Fruit fly (Drosophila melanogaster) whole organism, embryonic: ENCODE data around the gene CG10907.

ENCODE experiments used
- Asciz ChIP-seq: fragments of 200-800 bp; sonication (Bioruptor generic); optimal IDR thresholded peaks from 2 replicates; lab custom pipeline; 2017; ENCODE audit warnings: missing biosample characterization, mild to moderate bottlenecking, missing genetic modification characterization, missing genetic modification reagents
- BEAF-32 ChIP-seq: fragments of 200-800 bp; sonication (Bioruptor generic); optimal IDR thresholded peaks from 3 replicates; lab custom pipeline; 2017; ENCODE audit warnings: missing biosample characterization, missing genetic modification characterization, mild to moderate bottlenecking, moderate library complexity, missing genetic modification reagents
- CG10565 ChIP-seq: fragments of 200-800 bp; sonication (Bioruptor generic); optimal IDR thresholded peaks from 3 replicates; lab custom pipeline; 2016; ENCODE audit warnings: missing biosample characterization, mild to moderate bottlenecking, missing genetic modification characterization
- CG10979 ChIP-seq: fragments of 200-800 bp; sonication (Bioruptor generic); optimal IDR thresholded peaks from 2 replicates; lab custom pipeline; 2018; ENCODE audit warnings: missing biosample characterization, mild to moderate bottlenecking, missing genetic modification characterization, moderate library complexity
- CG11093 ChIP-seq: fragments of 200-800 bp; sonication (Bioruptor generic); IDR thresholded peaks from 3 replicates; pipeline ENCODE4 v1.3.6; 2022; ENCODE audit warnings: missing biosample characterization, missing genetic modification characterization
- CG11695 ChIP-seq: fragments of 200-800 bp; sonication (Bioruptor generic); IDR thresholded peaks from 3 replicates; pipeline ENCODE4 v1.3.6; 2022; ENCODE audit warnings: missing biosample characterization, missing genetic modification characterization
- CG13775 ChIP-seq: fragments of 200-800 bp; sonication (Bioruptor generic); optimal IDR thresholded peaks from 3 replicates; lab custom pipeline; 2017; ENCODE audit warnings: missing biosample characterization, mild to moderate bottlenecking, missing genetic modification characterization
- CG30403 ChIP-seq: fragments of 200-800 bp; sonication (Bioruptor generic); optimal IDR thresholded peaks from 3 replicates; lab custom pipeline; 2016; ENCODE audit warnings: missing biosample characterization, missing genetic modification characterization
- CG31224 ChIP-seq: fragments of 200-800 bp; sonication (Bioruptor generic); IDR thresholded peaks from 2 replicates; pipeline ENCODE4 v1.3.6; 2022; ENCODE audit warnings: missing biosample characterization, missing genetic modification characterization
- CG33213 ChIP-seq: fragments of 200-800 bp; sonication (Bioruptor generic); optimal IDR thresholded peaks from 3 replicates; lab custom pipeline; 2016; ENCODE audit warnings: missing biosample characterization, missing genetic modification characterization
- CG34422 ChIP-seq: fragments of 200-800 bp; sonication (Bioruptor generic); IDR thresholded peaks from 3 replicates; pipeline ENCODE4 v1.3.6; 2022; ENCODE audit warnings: missing biosample characterization, missing genetic modification characterization
- CG3847 ChIP-seq: fragments of 200-800 bp; sonication (Bioruptor generic); IDR thresholded peaks from 2 replicates; pipeline ENCODE4 v1.3.6; 2022; ENCODE audit warnings: missing biosample characterization, missing genetic modification characterization
- CG4360 ChIP-seq: fragments of 200-800 bp; sonication (Bioruptor generic); IDR thresholded peaks from 2 replicates; pipeline ENCODE4 v1.3.6; 2022; ENCODE audit warnings: missing biosample characterization, missing genetic modification characterization
- CG4820 ChIP-seq: fragments of 200-800 bp; sonication (Bioruptor generic); optimal IDR thresholded peaks from 3 replicates; lab custom pipeline; 2016; ENCODE audit warnings: missing biosample characterization, missing genetic modification characterization
- CG4854 ChIP-seq: fragments of 200-800 bp; sonication (Bioruptor generic); optimal IDR thresholded peaks from 2 replicates; lab custom pipeline; 2016; ENCODE audit warnings: missing biosample characterization, missing genetic modification characterization, inconsistent platforms
- CG5180 ChIP-seq: fragments of 200-800 bp; sonication (Bioruptor generic); optimal IDR thresholded peaks from 3 replicates; lab custom pipeline; 2017; ENCODE audit warnings: missing biosample characterization, missing genetic modification characterization, mild to moderate bottlenecking, moderate library complexity, missing genetic modification reagents
- CG6254 ChIP-seq: fragments of 200-800 bp; sonication (Bioruptor generic); optimal IDR thresholded peaks from 3 replicates; lab custom pipeline; 2017; ENCODE audit warnings: mild to moderate bottlenecking, missing biosample characterization, missing genetic modification reagents, missing genetic modification characterization
- CG6765 ChIP-seq: fragments of 200-800 bp; sonication (Bioruptor generic); optimal IDR thresholded peaks from 3 replicates; lab custom pipeline; 2017; ENCODE audit warnings: missing biosample characterization, mild to moderate bottlenecking, missing genetic modification characterization
- CG8290 ChIP-seq, 3 experiments: fragments of 200-800 bp; sonication (Bioruptor generic); optimal IDR thresholded peaks; 2 replicates each; lab custom pipeline; 2016 to 2019; ENCODE audit warnings: missing biosample characterization in 3 of 3, missing genetic modification characterization in 3 of 3, mild to moderate bottlenecking in 2 of 3, moderate library complexity in 1 of 3
- CG8359 ChIP-seq: fragments of 200-800 bp; sonication (Bioruptor generic); optimal IDR thresholded peaks from 2 replicates; lab custom pipeline; 2017; ENCODE audit warnings: missing biosample characterization, mild to moderate bottlenecking, missing genetic modification characterization, borderline replicate concordance
- CG9932 ChIP-seq: fragments of 200-800 bp; sonication (Bioruptor generic); IDR thresholded peaks from 2 replicates; pipeline ENCODE4 v1.3.6; 2022; ENCODE audit warnings: missing biosample characterization, missing genetic modification characterization
- CHES-1-like ChIP-seq: fragments of 200-800 bp; sonication (Bioruptor generic); optimal IDR thresholded peaks from 2 replicates; lab custom pipeline; 2016; ENCODE audit warnings: missing biosample characterization, missing genetic modification characterization
- D19B ChIP-seq: fragments of 200-800 bp; sonication (Bioruptor generic); optimal IDR thresholded peaks from 2 replicates; lab custom pipeline; 2017; ENCODE audit warnings: missing biosample characterization, mild to moderate bottlenecking, missing genetic modification characterization
- Dbx ChIP-seq: fragments of 200-800 bp; sonication (Bioruptor generic); IDR thresholded peaks from 3 replicates; pipeline ENCODE4 v1.3.6; 2022; ENCODE audit warnings: missing biosample characterization, missing genetic modification characterization
- Dip2 ChIP-seq: fragments of 200-800 bp; sonication (Bioruptor generic); IDR thresholded peaks from 2 replicates; pipeline ENCODE4 v1.3.6; 2022; ENCODE audit warnings: missing biosample characterization, missing genetic modification characterization
- Dll ChIP-seq: fragments of 200-800 bp; sonication (Bioruptor generic); IDR thresholded peaks from 4 replicates; pipeline ENCODE4 v1.3.6; 2022; ENCODE audit warnings: missing biosample characterization, missing genetic modification characterization; ENCODE audit not compliant: partially characterized antibody
- E2f1 ChIP-seq: fragments of 200-800 bp; sonication (Bioruptor generic); IDR thresholded peaks from 2 replicates; pipeline ENCODE4 v1.3.6; 2022; ENCODE audit warnings: missing biosample characterization, missing genetic modification characterization
- HLH3B ChIP-seq: fragments of 200-800 bp; sonication (Bioruptor generic); IDR thresholded peaks from 2 replicates; pipeline ENCODE4 v1.3.6; 2022; ENCODE audit warnings: missing biosample characterization, missing genetic modification characterization
- Hr3 ChIP-seq: fragments of 200-800 bp; sonication (Bioruptor generic); optimal IDR thresholded peaks from 3 replicates; lab custom pipeline; 2016; ENCODE audit warnings: missing biosample characterization, missing genetic modification characterization
- NFAT ChIP-seq: fragments of 200-800 bp; sonication (Bioruptor generic); IDR thresholded peaks from 2 replicates; pipeline ENCODE4 v1.3.6; 2022; ENCODE audit warnings: missing biosample characterization, missing genetic modification characterization
- Opbp ChIP-seq: fragments of 200-800 bp; sonication (Bioruptor generic); IDR thresholded peaks from 3 replicates; pipeline ENCODE4 v1.3.6; 2022; ENCODE audit warnings: missing biosample characterization, missing genetic modification characterization; ENCODE audit not compliant: partially characterized antibody
- TFAM ChIP-seq: fragments of 200-800 bp; sonication (Bioruptor generic); optimal IDR thresholded peaks from 2 replicates; lab custom pipeline; 2017; ENCODE audit warnings: missing biosample characterization, missing genetic modification characterization, inconsistent platforms
- ab ChIP-seq: fragments of 200-800 bp; sonication (Bioruptor generic); optimal IDR thresholded peaks from 2 replicates; lab custom pipeline; 2016; ENCODE audit warnings: missing biosample characterization, missing genetic modification characterization
- al ChIP-seq: fragments of 200-800 bp; sonication (Bioruptor generic); IDR thresholded peaks from 2 replicates; pipeline ENCODE4 v1.3.6; 2022; ENCODE audit warnings: missing biosample characterization, missing genetic modification characterization
- ash1 ChIP-seq: fragments of 200-800 bp; sonication (Bioruptor generic); optimal IDR thresholded peaks from 2 replicates; lab custom pipeline; 2018; ENCODE audit warnings: missing biosample characterization, mild to moderate bottlenecking, missing genetic modification characterization
- emc ChIP-seq: fragments of 200-800 bp; sonication (Bioruptor generic); optimal IDR thresholded peaks from 2 replicates; lab custom pipeline; 2016; ENCODE audit warnings: missing biosample characterization, missing genetic modification characterization
- en ChIP-seq: fragments of 200-800 bp; sonication (Bioruptor generic); optimal IDR thresholded peaks from 2 replicates; lab custom pipeline; 2016; ENCODE audit warnings: missing biosample characterization, missing genetic modification characterization
- hkb ChIP-seq, 2 experiments: fragments of 200-800 bp in 1 of 2; fragments of >200 bp in 1 of 2; sonication (Bioruptor generic) in 1 of 2; IDR thresholded peaks in 1 of 2; optimal IDR thresholded peaks in 1 of 2; 2 replicates each; pipeline versions ENCODE4 v1.3.6 to Lab custom; 2017 to 2022; ENCODE audit warnings: missing biosample characterization in 1 of 2, missing genetic modification characterization in 1 of 2
- lov ChIP-seq, 2 experiments: fragments of 200-800 bp in 1 of 2; fragments of >200 bp in 1 of 2; sonication (Bioruptor generic) in 1 of 2; IDR thresholded peaks in 1 of 2; optimal IDR thresholded peaks in 1 of 2; 2 replicates in 1 of 2; 3 replicates in 1 of 2; pipeline versions ENCODE4 v1.3.6 to Lab custom; 2017 to 2022; ENCODE audit warnings: missing biosample characterization in 1 of 2, missing genetic modification characterization in 1 of 2
- nerfin-1 ChIP-seq: fragments of 200-800 bp; sonication (Bioruptor generic); optimal IDR thresholded peaks from 3 replicates; lab custom pipeline; 2019; ENCODE audit warnings: missing biosample characterization, mild to moderate bottlenecking, missing genetic modification characterization, moderate library complexity
- pros ChIP-seq: fragments of 200-800 bp; sonication (Bioruptor generic); optimal IDR thresholded peaks from 3 replicates; lab custom pipeline; 2019; ENCODE audit warnings: missing biosample characterization, mild to moderate bottlenecking, missing genetic modification characterization, moderate library complexity
- pzg ChIP-seq: fragments of 200-800 bp; sonication (Bioruptor generic); optimal IDR thresholded peaks from 3 replicates; lab custom pipeline; 2018; ENCODE audit warnings: missing biosample characterization, mild to moderate bottlenecking, missing genetic modification characterization, moderate library complexity
- ranshi ChIP-seq: fragments of 200-800 bp; sonication (Bioruptor generic); IDR thresholded peaks from 2 replicates; pipeline ENCODE4 v1.3.6; 2022; ENCODE audit warnings: missing biosample characterization, missing genetic modification characterization
- schlank ChIP-seq: fragments of 200-800 bp; sonication (Bioruptor generic); optimal IDR thresholded peaks from 2 replicates; lab custom pipeline; 2018; ENCODE audit warnings: missing biosample characterization, mild to moderate bottlenecking, missing genetic modification characterization
- slou ChIP-seq: fragments of 200-800 bp; sonication (Bioruptor generic); optimal IDR thresholded peaks from 3 replicates; lab custom pipeline; 2016; ENCODE audit warnings: missing biosample characterization, missing genetic modification characterization
- sug ChIP-seq: fragments of 200-800 bp; optimal IDR thresholded peaks from 2 replicates; lab custom pipeline; 2019; ENCODE audit warnings: missing biosample characterization, mild to moderate bottlenecking, missing genetic modification characterization, moderate library complexity
- vvl ChIP-seq: fragments of 200-800 bp; sonication (Bioruptor generic); IDR thresholded peaks from 2 replicates; pipeline ENCODE4 v1.3.6; 2022; ENCODE audit warnings: missing biosample characterization, missing genetic modification characterization
- wor ChIP-seq: fragments of 200-800 bp; sonication (Bioruptor generic); IDR thresholded peaks from 2 replicates; pipeline ENCODE4 v1.3.6; 2022; ENCODE audit warnings: missing biosample characterization, missing genetic modification characterization
- zfh1 ChIP-seq: fragments of 200-800 bp; sonication (Bioruptor generic); IDR thresholded peaks from 3 replicates; pipeline ENCODE4 v1.3.6; 2022; ENCODE audit warnings: missing biosample characterization, missing genetic modification characterization

The CG10907 gene

DNA sequence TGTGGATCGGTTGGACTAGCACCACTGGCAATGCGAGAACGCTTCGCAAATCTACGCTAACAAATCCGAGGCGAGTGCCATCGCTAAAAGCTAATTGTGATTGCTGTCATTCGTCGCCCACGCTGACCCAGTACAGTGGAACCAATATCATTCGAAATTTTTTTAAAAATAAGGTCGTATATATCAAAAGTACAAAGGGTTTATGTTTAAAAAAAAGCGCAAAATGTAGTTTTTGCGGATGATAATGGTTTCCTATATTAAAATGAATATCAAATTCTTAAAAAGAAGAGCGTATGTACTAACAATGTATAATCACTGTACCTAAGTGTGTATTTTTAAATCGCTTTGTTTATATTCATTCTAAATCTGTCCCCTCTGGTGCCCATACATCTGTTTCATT lies 8.0 kb upstream of the CG10907 start (continued):
- TF ChIP-seq Asciz (no peak), nerfin-1 (tag; lab: Kevin White, UChicago) (no peak), Opbp (no peak), HLH3B (GFP tag; lab: Robert Waterston, UW) (peak; percentile 57), CG6765 (GFP tag; lab: Kevin White, UChicago) (no peak), D19B (GFP tag; lab: Kevin White, UChicago) (no peak), CG4854 (no peak), hkb (optimal IDR thresholded peaks at IDR 0.05; lab: Kevin White, UChicago) (no peak), hkb (GFP tag; IDR thresholded peaks at IDR 0.05; lab: Robert Waterston, UW) (peak; percentile 71), CG10979 (no peak), ranshi (GFP tag; lab: Robert Waterston, UW) (no peak), CG31224 (GFP tag; lab: Robert Waterston, UW) (peak; percentile 27; the same call in 1 of the 2 replicates), CG11695 (GFP tag; lab: Robert Waterston, UW) (peak; percentile 40; the same call in 1 of the 3 replicates), Dbx (GFP tag; lab: Robert Waterston, UW) (peak; percentile 51; the same call in 1 of the 3 replicates), ash1 (GFP tag; lab: Kevin White, UChicago) (no peak), CG6254 (GFP tag; lab: Kevin White, UChicago) (no peak), CHES-1-like (GFP tag; lab: Kevin White, UChicago) (no peak), emc (GFP tag; lab: Kevin White, UChicago) (no peak), Dip2 (no peak), CG4820 (GFP tag; lab: Kevin White, UChicago) (peak; percentile 5), sug (tag; lab: Kevin White, UChicago) (no peak), NFAT (GFP tag; lab: Robert Waterston, UW) (peak; percentile 31; the same call in 1 of the 2 replicates), CG33213 (GFP tag; lab: Kevin White, UChicago) (no peak), wor (GFP tag; lab: Robert Waterston, UW) (0 out of 2 replicates have a peak, but pooled peaks have one; percentile 28), schlank (no peak), CG13775 (GFP tag; lab: Kevin White, UChicago) (no peak), TFAM (no peak), CG8359 (GFP tag; lab: Kevin White, UChicago) (no peak), CG5180 (GFP tag; lab: Kevin White, UChicago) (no peak), CG10565 (GFP tag; lab: Kevin White, UChicago) (no peak), al (peak; percentile 61), pzg (GFP tag; lab: Kevin White, UChicago) (no peak), pros (GFP tag; lab: Kevin White, UChicago) (no peak), CG34422 (0 out of 3 replicates have a peak, but pooled peaks have one; percentile 31), vvl (GFP tag; lab: Robert Waterston, UW) (peak; percentile 66; the same call in 1 of the 2 replicates), lov (optimal IDR thresholded peaks at IDR 0.05; lab: Kevin White, UChicago) (no peak), lov (GFP tag; IDR thresholded peaks at IDR 0.05; lab: Robert Waterston, UW) (no peak), zfh1 (no peak), CG8290 (GFP tag; optimal IDR thresholded peaks at IDR 0.05; lab: Kevin White, UChicago) (no peak), CG8290 (tag; optimal IDR thresholded peaks at IDR 0.05; lab: Kevin White, UChicago) (no peak), Dll (GFP tag; lab: Robert Waterston, UW) (no peak), CG4360 (no peak), BEAF-32 (GFP tag; lab: Kevin White, UChicago) (no peak), slou (GFP tag; lab: Kevin White, UChicago) (no peak), CG3847 (GFP tag; lab: Robert Waterston, UW) (peak; percentile 46; the same call in 1 of the 2 replicates), CG9932 (GFP tag; lab: Robert Waterston, UW) (peak; percentile 75), CG11093 (no peak), en (GFP tag; lab: Kevin White, UChicago) (no peak), E2f1 (GFP tag; lab: Robert Waterston, UW) (0 out of 2 replicates have a peak, but pooled peaks have one; percentile 40), Hr3 (GFP tag; lab: Kevin White, UChicago) (peak; percentile 29), CG30403 (GFP tag; lab: Kevin White, UChicago) (peak; percentile 36), ab (no peak)
